Worm (Caenorhabditis elegans): Measurements from ENCODE around the gene ccdc-55.
A peak's percentile ranks its signal among the peaks of the same experiment; 100 is the strongest.

Gene ccdc-55

ce11 chrIII:4143170-4143569 is 25.4 kb downstream of the ccdc-55 start:
- no peak for TF ChIP-seq ceh-28 (tag; optimal IDR thresholded peaks at IDR 0.05)
- no peak for TF ChIP-seq nhr-102 (tag; optimal IDR thresholded peaks at IDR 0.05)
- no peak for TF ChIP-seq lim-7 (GFP tag; IDR thresholded peaks at IDR 0.05)
- TF ChIP-seq pqm-1 (tag; optimal IDR thresholded peaks at IDR 0.05) = no peak
- TF ChIP-seq nhr-6 (tag; optimal IDR thresholded peaks at IDR 0.05) = no peak
- TF ChIP-seq F10B5.3 (tag; optimal IDR thresholded peaks at IDR 0.05) = no peak
- TF ChIP-seq zfp-3 (GFP tag; conservative IDR thresholded peaks at IDR 0.05) = no peak
- TF ChIP-seq fkh-10 (GFP tag; optimal IDR thresholded peaks at IDR 0.05) = no peak
- no peak for TF ChIP-seq nhr-42 (GFP tag; IDR thresholded peaks at IDR 0.05)
- no peak for TF ChIP-seq ZK546.5 (tag; optimal IDR thresholded peaks at IDR 0.05)
- TF ChIP-seq aha-1 (tag) = no peak
- TF ChIP-seq ama-1 (optimal IDR thresholded peaks at IDR 0.05) = no peak
- TF ChIP-seq dmd-9 (GFP tag; IDR thresholded peaks at IDR 0.05) = no peak
- no peak for TF ChIP-seq lin-39 (tag; optimal IDR thresholded peaks at IDR 0.05)

- TF ChIP-seq unc-62 (GFP tag; optimal IDR thresholded peaks at IDR 0.05 in 1 of 2) (peak in 1 of 2 experiments; percentile 66), unc-62 (tag; optimal IDR thresholded peaks at IDR 0.05) (no peak), nhr-10 (tag; optimal IDR thresholded peaks at IDR 0.05) (no peak)
These were observed 31.4 kb downstream of the ccdc-55 start for ce11 chrIII:4137180-4137579.

ce11 chrIII:4134059-4134458 is 34.5 kb downstream of the ccdc-55 start:
- TF ChIP-seq daf-12 (tag; optimal IDR thresholded peaks at IDR 0.05) (no peak), set-16 (GFP tag; IDR thresholded peaks at IDR 0.05) (peak; percentile 93)

ce11 chrIII:4131814-4132555 is 36.6 kb downstream of the ccdc-55 start:
- no peak for TF ChIP-seq saeg-2 (GFP tag; IDR thresholded peaks at IDR 0.05)
- TF ChIP-seq ces-1 (GFP tag; optimal IDR thresholded peaks at IDR 0.05) = peak; percentile 67

- TF ChIP-seq dve-1 (tag; optimal IDR thresholded peaks at IDR 0.05; ENCODE audit: insufficient read depth) = no peak
- TF ChIP-seq fkh-10 (GFP tag; optimal IDR thresholded peaks at IDR 0.05) = peak; percentile 54
These were observed 44.7 kb downstream of the ccdc-55 start for ce11 chrIII:4123900-4124299.

- no peak for TF ChIP-seq pha-4 (GFP tag; IDR thresholded peaks at IDR 0.05)
- no peak for TF ChIP-seq pha-4 (tag; optimal IDR thresholded peaks at IDR 0.05)
- no peak for TF ChIP-seq F37D6.2 (tag; optimal IDR thresholded peaks at IDR 0.05)
- TF ChIP-seq dve-1 (tag; optimal IDR thresholded peaks at IDR 0.05; ENCODE audit: insufficient read depth) = no peak
- TF ChIP-seq mdt-29 (GFP tag; IDR thresholded peaks at IDR 0.05) = no peak
- TF ChIP-seq spr-1 (tag; optimal IDR thresholded peaks at IDR 0.05) = no peak
These were observed 45.3 kb downstream of the ccdc-55 start for ce11 chrIII:4123277-4123676.

- no peak for TF ChIP-seq spr-3 (GFP tag; optimal IDR thresholded peaks at IDR 0.05)
- TF ChIP-seq ceh-28 (tag; optimal IDR thresholded peaks at IDR 0.05) = no peak
- no peak for TF ChIP-seq nhr-11 (tag; optimal IDR thresholded peaks at IDR 0.05)
- TF ChIP-seq aha-1 (tag) = peak; percentile 66
These were observed 48.2 kb downstream of the ccdc-55 start for ce11 chrIII:4120386-4120785.

- TF ChIP-seq F49E8.2 (tag; optimal IDR thresholded peaks at IDR 0.05; ENCODE audit: borderline replicate concordance) = no peak
- peak; percentile 74 for TF ChIP-seq aha-1 (tag)
- peak; percentile 54 for TF ChIP-seq ces-1 (GFP tag; optimal IDR thresholded peaks at IDR 0.05)
- no peak for TF ChIP-seq nhr-102 (tag; optimal IDR thresholded peaks at IDR 0.05)
These were observed 48.8 kb downstream of the ccdc-55 start for ce11 chrIII:4119736-4120135.

Data from whole organism, L4 larva.